Worm (Caenorhabditis elegans) whole organism, young adult: ENCODE measurements around the gene ZK512.7.

Experiments
- B0035.1 ChIP-seq: sonication (generic microtip); optimal IDR thresholded peaks from 2 replicates; lab custom pipeline; 2016; ENCODE audit warnings: missing genetic modification characterization, mild to moderate bottlenecking, missing compliant biosample characterization, missing genotype, missing genetic modification reagents
- C06A6.2 ChIP-seq: fragments of 200-800 bp; sonication (Bioruptor generic); conservative IDR thresholded peaks from 2 replicates; pipeline ENCODE4 v1.3.6; 2022; ENCODE audit warnings: missing genetic modification characterization, missing compliant biosample characterization
- C17E4.6 ChIP-seq: fragments of 200-800 bp; sonication (Bioruptor generic); IDR thresholded peaks from 2 replicates; pipeline ENCODE4 v1.3.6; 2022; ENCODE audit warnings: missing genetic modification reagents, missing genetic modification characterization, missing compliant biosample characterization
- D2030.7 ChIP-seq: fragments of 200-800 bp; sonication (Bioruptor generic); IDR thresholded peaks from 2 replicates; pipeline ENCODE4 v1.3.6; 2022; ENCODE audit warnings: missing genetic modification reagents, missing genetic modification characterization, missing compliant biosample characterization
- F22D6.2 ChIP-seq: sonication (generic microtip); optimal IDR thresholded peaks from 2 replicates; lab custom pipeline; 2016; ENCODE audit warnings: mild to moderate bottlenecking, missing genetic modification characterization, missing compliant biosample characterization
- F52B5.7 ChIP-seq: sonication (generic microtip); optimal IDR thresholded peaks from 2 replicates; lab custom pipeline; 2016; ENCODE audit warnings: mild to moderate bottlenecking, missing genetic modification characterization, missing compliant biosample characterization
- F57C9.4 ChIP-seq: sonication (generic microtip); optimal IDR thresholded peaks from 2 replicates; lab custom pipeline; 2017; ENCODE audit warnings: mild to moderate bottlenecking, missing genetic modification characterization, missing compliant biosample characterization
- T26A5.8 ChIP-seq: sonication (generic microtip); optimal IDR thresholded peaks from 2 replicates; lab custom pipeline; 2016; ENCODE audit warnings: missing genetic modification characterization, missing compliant biosample characterization
- Y53G8AR.9 ChIP-seq: fragments of 200-800 bp; sonication (Bioruptor generic); conservative IDR thresholded peaks from 2 replicates; pipeline ENCODE4 v1.3.6; 2022; ENCODE audit warnings: missing genetic modification reagents, missing genetic modification characterization, missing compliant biosample characterization
- Y56A3A.18 ChIP-seq: fragments of 200-800 bp; sonication (Bioruptor generic); IDR thresholded peaks from 2 replicates; pipeline ENCODE4 v1.3.6; 2022; ENCODE audit warnings: missing genetic modification reagents, missing genetic modification characterization, missing compliant biosample characterization
- Y79H2A.3 ChIP-seq: fragments of 200-800 bp; sonication (Bioruptor generic); conservative IDR thresholded peaks from 2 replicates; pipeline ENCODE4 v1.3.6; 2022; ENCODE audit warnings: missing genetic modification reagents, missing genetic modification characterization, missing compliant biosample characterization
- ZK185.1 ChIP-seq: sonication (generic microtip); optimal IDR thresholded peaks from 2 replicates; lab custom pipeline; 2016; ENCODE audit warnings: mild to moderate bottlenecking, missing genetic modification characterization, missing compliant biosample characterization; ENCODE audit not compliant: poor library complexity, severe bottlenecking
- attf-3 ChIP-seq: fragments of 200-800 bp; sonication (Bioruptor generic); conservative IDR thresholded peaks from 2 replicates; pipeline ENCODE4 v1.3.6; 2022; ENCODE audit warnings: missing genetic modification reagents, missing genetic modification characterization, missing compliant biosample characterization
- attf-6 ChIP-seq: fragments of 200-800 bp; sonication (Bioruptor generic); IDR thresholded peaks from 2 replicates; pipeline ENCODE4 v1.3.6; 2022; ENCODE audit warnings: missing genetic modification reagents, missing genetic modification characterization, missing compliant biosample characterization
- ccch-3 ChIP-seq: fragments of 200-800 bp; sonication (Bioruptor generic); optimal IDR thresholded peaks from 2 replicates; lab custom pipeline; 2018; ENCODE audit warnings: mild to moderate bottlenecking, missing genetic modification characterization, missing compliant biosample characterization
- cebp-2 ChIP-seq: fragments of 200-800 bp; sonication (Bioruptor generic); IDR thresholded peaks from 2 replicates; pipeline ENCODE4 v1.3.6; 2022; ENCODE audit warnings: missing genetic modification characterization, missing compliant biosample characterization
- ceh-27 ChIP-seq: fragments of 200-800 bp; sonication (Bioruptor generic); optimal IDR thresholded peaks from 2 replicates; lab custom pipeline; 2018; ENCODE audit warnings: mild to moderate bottlenecking, missing genetic modification characterization, moderate library complexity, missing compliant biosample characterization
- ceh-79 ChIP-seq: sonication (generic microtip); optimal IDR thresholded peaks from 2 replicates; lab custom pipeline; 2017; ENCODE audit warnings: mild to moderate bottlenecking, missing genetic modification characterization, missing compliant biosample characterization
- ceh-91 ChIP-seq: fragments of 200-800 bp; sonication (Bioruptor generic); IDR thresholded peaks from 2 replicates; pipeline ENCODE4 v1.3.6; 2022; ENCODE audit warnings: missing genetic modification reagents, missing genetic modification characterization, missing compliant biosample characterization
- hlh-12 ChIP-seq: sonication (generic microtip); optimal IDR thresholded peaks from 2 replicates; lab custom pipeline; 2016; ENCODE audit warnings: missing genetic modification characterization, missing compliant biosample characterization
- hmg-20 ChIP-seq: fragments of 200-800 bp; sonication (Bioruptor generic); IDR thresholded peaks from 2 replicates; pipeline ENCODE4 v1.3.6; 2022; ENCODE audit warnings: missing genetic modification reagents, missing genetic modification characterization, missing compliant biosample characterization
- hrde-1 ChIP-seq: sonication (generic microtip); optimal IDR thresholded peaks from 2 replicates; lab custom pipeline; 2016; ENCODE audit warnings: missing genetic modification characterization, mild to moderate bottlenecking, missing compliant biosample characterization, moderate library complexity, missing genotype, missing genetic modification reagents, borderline replicate concordance
- hsf-1 ChIP-seq: fragments of 200-800 bp; sonication (Bioruptor generic); IDR thresholded peaks from 2 replicates; pipeline ENCODE4 v1.3.6; 2022; ENCODE audit warnings: missing genetic modification reagents, missing genetic modification characterization, missing compliant biosample characterization
- let-526 ChIP-seq: fragments of 200-800 bp; sonication (Bioruptor generic); IDR thresholded peaks from 2 replicates; pipeline ENCODE4 v1.3.6; 2022; ENCODE audit warnings: missing genetic modification reagents, missing genetic modification characterization, missing compliant biosample characterization
- madf-8 ChIP-seq: fragments of 200-800 bp; sonication (Bioruptor generic); conservative IDR thresholded peaks from 2 replicates; pipeline ENCODE4 v1.3.6; 2022; ENCODE audit warnings: missing genetic modification reagents, missing genetic modification characterization, missing compliant biosample characterization
- nfyb-1 ChIP-seq: fragments of 200-800 bp; sonication (Bioruptor generic); IDR thresholded peaks from 2 replicates; pipeline ENCODE4 v1.3.6; 2022; ENCODE audit warnings: missing genetic modification reagents, missing genetic modification characterization, missing compliant biosample characterization
- nhr-120 ChIP-seq: fragments of 200-800 bp; sonication (Bioruptor generic); IDR thresholded peaks from 2 replicates; pipeline ENCODE4 v1.3.6; 2022; ENCODE audit warnings: missing genetic modification characterization, missing compliant biosample characterization
- nhr-179 ChIP-seq: sonication (generic microtip); optimal IDR thresholded peaks from 2 replicates; lab custom pipeline; 2016; ENCODE audit warnings: mild to moderate bottlenecking, missing genetic modification characterization, missing compliant biosample characterization
- nhr-90 ChIP-seq: sonication (generic microtip); optimal IDR thresholded peaks from 2 replicates; lab custom pipeline; 2016; ENCODE audit warnings: missing genotype, mild to moderate bottlenecking, missing genetic modification characterization, missing compliant biosample characterization
- pha-4 ChIP-seq: fragments of 150-350 bp; sonication (generic microtip); optimal IDR thresholded peaks from 2 replicates; lab custom pipeline; 2014; ENCODE audit warnings: missing biosample characterization, missing genetic modification reagents, missing genetic modification characterization
- rcor-1 ChIP-seq: fragments of 200-800 bp; sonication (Bioruptor generic); IDR thresholded peaks from 2 replicates; pipeline ENCODE4 v1.3.6; 2022; ENCODE audit warnings: missing genetic modification reagents, missing genetic modification characterization, missing compliant biosample characterization
- repo-1 ChIP-seq: sonication (generic microtip); optimal IDR thresholded peaks from 2 replicates; lab custom pipeline; 2017; ENCODE audit warnings: mild to moderate bottlenecking, missing genetic modification characterization, missing compliant biosample characterization
- snpc-1.1 ChIP-seq: sonication (generic microtip); optimal IDR thresholded peaks from 2 replicates; lab custom pipeline; 2017; ENCODE audit warnings: missing genetic modification characterization, mild to moderate bottlenecking, missing compliant biosample characterization, antibody characterized with exemption, moderate library complexity, missing genotype, missing genetic modification reagents; ENCODE audit not compliant: insufficient read depth
- somi-1 ChIP-seq: fragments of 200-800 bp; sonication (Bioruptor generic); optimal IDR thresholded peaks from 2 replicates; lab custom pipeline; 2018; ENCODE audit warnings: mild to moderate bottlenecking, missing genetic modification characterization, missing compliant biosample characterization
- ztf-22 ChIP-seq: fragments of 200-800 bp; sonication (Bioruptor generic); optimal IDR thresholded peaks from 2 replicates; lab custom pipeline; 2018; ENCODE audit warnings: mild to moderate bottlenecking, missing genetic modification characterization, moderate library complexity, missing compliant biosample characterization
- ztf-25 ChIP-seq: fragments of 200-800 bp; sonication (Bioruptor generic); IDR thresholded peaks from 2 replicates; pipeline ENCODE4 v1.3.6; 2022; ENCODE audit warnings: missing genetic modification reagents, missing genetic modification characterization, missing compliant biosample characterization
- ztf-28 ChIP-seq: fragments of 200-800 bp; sonication (Bioruptor generic); IDR thresholded peaks from 2 replicates; pipeline ENCODE4 v1.3.6; 2022; ENCODE audit warnings: missing genetic modification reagents, missing genetic modification characterization, missing compliant biosample characterization
- ztf-6 ChIP-seq: fragments of 200-800 bp; sonication (Bioruptor generic); IDR thresholded peaks from 2 replicates; pipeline ENCODE4 v1.3.6; 2022; ENCODE audit warnings: missing genetic modification reagents, missing genetic modification characterization, missing compliant biosample characterization

The ZK512.7 gene

ce11 chrIII:9162634-9163118 lies 24.2 kb upstream of the ZK512.7 start, which contains the start of gene dgk-3 (continued):
- no peak for TF ChIP-seq F22D6.2 (tag; lab: Kevin White, UChicago)
- no peak for TF ChIP-seq ztf-22 (GFP tag; lab: Kevin White, UChicago)
- TF ChIP-seq rcor-1 (GFP tag; lab: Robert Waterston, UW) = no peak
- TF ChIP-seq Y56A3A.18 (GFP tag; lab: Robert Waterston, UW) = no peak
- no peak for TF ChIP-seq ccch-3 (GFP tag; lab: Kevin White, UChicago)
- no peak for TF ChIP-seq attf-6 (GFP tag; lab: Robert Waterston, UW)

DNA sequence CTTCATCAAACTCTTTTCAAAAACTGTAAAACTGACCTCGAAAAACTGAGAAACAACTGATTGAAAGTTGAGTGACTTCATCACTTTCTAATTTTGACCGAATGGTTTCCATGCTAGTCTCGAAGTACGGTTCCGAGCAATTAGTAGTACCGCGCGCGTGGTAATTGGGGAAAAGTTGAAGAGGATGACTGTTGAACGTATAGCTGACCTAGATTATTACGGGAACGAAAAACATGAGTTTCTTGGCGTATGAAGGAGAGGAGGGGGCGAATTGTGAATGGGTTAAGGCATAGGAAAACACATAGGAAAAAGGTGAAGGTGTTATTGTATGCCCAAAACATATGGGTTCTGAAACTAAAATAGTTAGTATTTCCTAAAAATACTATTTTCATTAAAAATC lies 23.1 kb upstream of the ZK512.7 start, which contains the start of gene ptr-9:
Gene ptr-9, minus strand, starts transcription at position 101 of the 400 bp plus-strand sequence.
- TF ChIP-seq ceh-79 = no peak
- TF ChIP-seq snpc-1.1 (tag; lab: Kevin White, UChicago) = no peak
- no peak for TF ChIP-seq C17E4.6 (GFP tag; lab: Robert Waterston, UW)
- no peak for TF ChIP-seq let-526
- no peak for TF ChIP-seq nhr-120 (GFP tag; lab: Robert Waterston, UW)
- no peak for TF ChIP-seq pha-4 (tag; lab: Kevin White, UChicago)
- no peak for TF ChIP-seq madf-8 (GFP tag; lab: Robert Waterston, UW)
- no peak for TF ChIP-seq T26A5.8 (tag; lab: Kevin White, UChicago)
- no peak for TF ChIP-seq ceh-27 (GFP tag; lab: Kevin White, UChicago)
- TF ChIP-seq F57C9.4 (tag; lab: Kevin White, UChicago) = no peak
- no peak for TF ChIP-seq F52B5.7 (tag; lab: Kevin White, UChicago)
- no peak for TF ChIP-seq B0035.1 (tag; lab: Kevin White, UChicago)
- TF ChIP-seq, all 124 proteins: peak for 0

- TF ChIP-seq ztf-25 (GFP tag; lab: Robert Waterston, UW) (no peak), snpc-1.1 (tag; lab: Kevin White, UChicago) (no peak), hsf-1 (GFP tag; lab: Robert Waterston, UW) (no peak), C06A6.2 (GFP tag; lab: Robert Waterston, UW) (no peak), ztf-28 (no peak), Y79H2A.3 (GFP tag; lab: Robert Waterston, UW) (no peak), cebp-2 (GFP tag; lab: Robert Waterston, UW) (no peak), attf-3 (no peak), somi-1 (GFP tag; lab: Kevin White, UChicago) (no peak), rcor-1 (GFP tag; lab: Robert Waterston, UW) (no peak), nhr-179 (no peak), ceh-91 (no peak), ztf-6 (GFP tag; lab: Robert Waterston, UW) (no peak)
These were observed 16.3 kb upstream of the ZK512.7 start, which contains the start of gene irld-34 for ce11 chrIII:9154766-9155165. TSS of gene irld-34 (plus strand) at chrIII:9155066.

DNA sequence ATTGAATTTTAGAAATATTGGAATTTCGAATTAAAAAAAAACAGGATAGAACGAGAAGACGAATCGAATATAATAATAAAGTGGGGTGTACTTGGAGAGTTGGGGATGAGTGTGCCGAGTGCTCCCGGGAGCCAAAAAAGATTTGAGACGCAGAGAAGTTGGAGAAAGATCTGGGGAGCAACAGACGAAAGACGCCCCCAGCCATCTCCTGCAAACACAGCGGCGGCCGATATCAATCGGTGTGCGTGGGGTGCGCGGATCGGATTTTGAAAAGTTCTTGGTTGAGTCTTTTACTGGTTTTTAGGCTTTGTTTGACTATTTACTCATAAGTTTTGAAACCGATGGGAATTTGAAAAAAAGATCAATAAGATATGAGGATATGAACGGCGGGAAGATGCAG lies 15.3 kb upstream of the ZK512.7 start, which contains the start of gene nhl-1:
Gene nhl-1, minus strand, starts transcription at position 101 of the 400 bp plus-strand sequence.
- TF ChIP-seq hrde-1 (tag; lab: Kevin White, UChicago) (no peak), ccch-3 (GFP tag; lab: Kevin White, UChicago) (no peak), nhr-179 (no peak), ZK185.1 (tag; lab: Kevin White, UChicago) (no peak), nhr-90 (no peak), hlh-12 (no peak), Y53G8AR.9 (GFP tag; lab: Robert Waterston, UW) (no peak), D2030.7 (GFP tag; lab: Robert Waterston, UW) (no peak), repo-1 (tag; lab: Kevin White, UChicago) (no peak), nfyb-1 (GFP tag; lab: Robert Waterston, UW) (no peak), hmg-20 (GFP tag; lab: Robert Waterston, UW) (no peak)
